Fruit fly (Drosophila melanogaster) whole organism, prepupa: ENCODE measurements around the gene CG1983.

ENCODE experiments used
- Blimp-1 ChIP-seq: fragments of 200-800 bp; sonication (Bioruptor generic); optimal IDR thresholded peaks from 3 replicates; lab custom pipeline; 2017; ENCODE audit warnings: missing biosample characterization, missing genetic modification characterization, mild to moderate bottlenecking, moderate library complexity, missing genetic modification reagents
- CG10631 ChIP-seq: fragments of 200-800 bp; sonication (Bioruptor generic); optimal IDR thresholded peaks from 2 replicates; lab custom pipeline; 2016; ENCODE audit warnings: missing biosample characterization, missing genetic modification characterization
- CG10669 ChIP-seq: fragments of 200-800 bp; sonication (Bioruptor generic); optimal IDR thresholded peaks from 3 replicates; lab custom pipeline; 2018; ENCODE audit warnings: missing biosample characterization, mild to moderate bottlenecking, missing genetic modification characterization, moderate library complexity
- CG11294 ChIP-seq: fragments of 200-800 bp; sonication (Bioruptor generic); IDR thresholded peaks from 2 replicates; pipeline ENCODE4 v1.3.6; 2022; ENCODE audit warnings: missing biosample characterization, missing genetic modification characterization
- CG11762 ChIP-seq: fragments of 200-800 bp; sonication (Bioruptor generic); optimal IDR thresholded peaks from 3 replicates; lab custom pipeline; 2016; ENCODE audit warnings: missing biosample characterization, missing genetic modification characterization; ENCODE audit not compliant: insufficient read depth
- CG16779 ChIP-seq: fragments of 200-800 bp; sonication (Bioruptor generic); optimal IDR thresholded peaks from 3 replicates; lab custom pipeline; 2017; ENCODE audit warnings: missing biosample characterization, mild to moderate bottlenecking, missing genetic modification characterization
- CG31627 ChIP-seq: fragments of 200-800 bp; sonication (Bioruptor generic); optimal IDR thresholded peaks from 3 replicates; lab custom pipeline; 2016; ENCODE audit warnings: missing biosample characterization, missing genetic modification characterization
- CG34406 ChIP-seq: fragments of 200-800 bp; sonication (Bioruptor generic); optimal IDR thresholded peaks from 3 replicates; lab custom pipeline; 2016; ENCODE audit warnings: missing biosample characterization, missing genetic modification characterization
- CG4318 ChIP-seq: fragments of 200-800 bp; sonication (Bioruptor generic); optimal IDR thresholded peaks from 3 replicates; lab custom pipeline; 2017; ENCODE audit warnings: missing biosample characterization, mild to moderate bottlenecking, missing genetic modification characterization
- CG6163 ChIP-seq: fragments of 200-800 bp; sonication (Bioruptor generic); IDR thresholded peaks from 3 replicates; pipeline ENCODE4 v1.3.6; 2022; ENCODE audit warnings: missing biosample characterization, missing genetic modification characterization
- CG6276 ChIP-seq: fragments of 200-800 bp; sonication (Bioruptor generic); optimal IDR thresholded peaks from 2 replicates; lab custom pipeline; 2017; ENCODE audit warnings: missing biosample characterization, mild to moderate bottlenecking, missing genetic modification characterization
- CG6792 ChIP-seq: fragments of 200-800 bp; sonication (Bioruptor generic); optimal IDR thresholded peaks from 3 replicates; lab custom pipeline; 2016; ENCODE audit warnings: missing biosample characterization, missing genetic modification characterization
- CG6808 ChIP-seq: fragments of 200-800 bp; sonication (Bioruptor generic); optimal IDR thresholded peaks from 3 replicates; lab custom pipeline; 2017; ENCODE audit warnings: missing biosample characterization, missing genetic modification characterization, mild to moderate bottlenecking, moderate library complexity, missing genetic modification reagents
- CG7368 ChIP-seq: fragments of 200-800 bp; sonication (Bioruptor generic); optimal IDR thresholded peaks from 3 replicates; lab custom pipeline; 2016; ENCODE audit warnings: missing biosample characterization, missing genetic modification characterization
- CG8119 ChIP-seq: fragments of 200-800 bp; sonication (Bioruptor generic); IDR thresholded peaks from 3 replicates; pipeline ENCODE4 v1.3.6; 2022; ENCODE audit warnings: missing biosample characterization, missing genetic modification characterization
- CG8319 ChIP-seq: fragments of 200-800 bp; sonication (Bioruptor generic); optimal IDR thresholded peaks from 3 replicates; lab custom pipeline; 2016; ENCODE audit warnings: missing biosample characterization, missing genetic modification characterization
- CG9139 ChIP-seq: fragments of 200-800 bp; sonication (Bioruptor generic); optimal IDR thresholded peaks from 3 replicates; lab custom pipeline; 2017; ENCODE audit warnings: missing biosample characterization, mild to moderate bottlenecking, missing genetic modification characterization
- Eip75B ChIP-seq: fragments of 200-800 bp; sonication (Bioruptor generic); optimal IDR thresholded peaks from 3 replicates; lab custom pipeline; 2016; ENCODE audit warnings: missing biosample characterization, missing genetic modification characterization
- Eip78C ChIP-seq: fragments of 200-800 bp; sonication (Bioruptor generic); peaks from one replicate; lab custom pipeline; 2016; ENCODE audit warnings: missing biosample characterization, missing genetic modification characterization
- Ets21C ChIP-seq: fragments of 200-800 bp; sonication (Bioruptor generic); optimal IDR thresholded peaks from 3 replicates; lab custom pipeline; 2016; ENCODE audit warnings: missing biosample characterization, missing genetic modification characterization
- Ets96B ChIP-seq: fragments of 200-800 bp; optimal IDR thresholded peaks from 2 replicates; lab custom pipeline; 2019; ENCODE audit warnings: missing biosample characterization, mild to moderate bottlenecking, missing genetic modification characterization, moderate library complexity
- Gug ChIP-seq: fragments of 200-800 bp; sonication (Bioruptor generic); IDR thresholded peaks from 2 replicates; pipeline ENCODE4 v1.3.6; 2022; ENCODE audit warnings: missing biosample characterization, missing genetic modification characterization
- Hr39 ChIP-seq: fragments of 200-800 bp; sonication (Bioruptor generic); optimal IDR thresholded peaks from 2 replicates; lab custom pipeline; 2016; ENCODE audit warnings: missing biosample characterization, missing genetic modification characterization
- OdsH ChIP-seq: fragments of 200-800 bp; sonication (Bioruptor generic); optimal IDR thresholded peaks from 3 replicates; lab custom pipeline; 2016; ENCODE audit warnings: missing biosample characterization, missing genetic modification characterization
- Smox ChIP-seq: fragments of 200-800 bp; sonication (Bioruptor generic); optimal IDR thresholded peaks from 3 replicates; lab custom pipeline; 2016; ENCODE audit warnings: missing biosample characterization, missing genetic modification characterization
- Sox102F ChIP-seq: fragments of 200-800 bp; sonication (Bioruptor generic); optimal IDR thresholded peaks from 2 replicates; lab custom pipeline; 2016; ENCODE audit warnings: missing biosample characterization, mild to moderate bottlenecking, missing genetic modification characterization
- Sox15 ChIP-seq: fragments of 200-800 bp; sonication (Bioruptor generic); optimal IDR thresholded peaks from 3 replicates; lab custom pipeline; 2016; ENCODE audit warnings: missing biosample characterization, missing genetic modification characterization
- achi ChIP-seq: fragments of 200-800 bp; sonication (Bioruptor generic); optimal IDR thresholded peaks from 3 replicates; lab custom pipeline; 2016; ENCODE audit warnings: missing biosample characterization, missing genetic modification characterization
- acj6 ChIP-seq: fragments of 200-800 bp; sonication (Bioruptor generic); optimal IDR thresholded peaks from 3 replicates; lab custom pipeline; 2016; ENCODE audit warnings: missing biosample characterization, missing genetic modification characterization
- dsx ChIP-seq: fragments of 200-800 bp; optimal IDR thresholded peaks from 3 replicates; lab custom pipeline; 2019; ENCODE audit warnings: missing biosample characterization, mild to moderate bottlenecking, missing genetic modification characterization, moderate library complexity; ENCODE audit not compliant: poor library complexity, severe bottlenecking
- eg ChIP-seq: fragments of 200-800 bp; sonication (Bioruptor generic); IDR thresholded peaks from 3 replicates; pipeline ENCODE4 v1.3.6; 2022; ENCODE audit warnings: missing biosample characterization, missing genetic modification characterization
- esn ChIP-seq: fragments of 200-800 bp; sonication (Bioruptor generic); optimal IDR thresholded peaks from 2 replicates; lab custom pipeline; 2016; ENCODE audit warnings: missing biosample characterization, mild to moderate bottlenecking, missing genetic modification characterization, moderate library complexity
- fd59A ChIP-seq: fragments of 200-800 bp; sonication (Bioruptor generic); optimal IDR thresholded peaks from 2 replicates; lab custom pipeline; 2017; ENCODE audit warnings: missing biosample characterization, mild to moderate bottlenecking, missing genetic modification characterization, missing genetic modification reagents
- lz ChIP-seq: fragments of 200-800 bp; sonication (Bioruptor generic); optimal IDR thresholded peaks from 3 replicates; lab custom pipeline; 2016; ENCODE audit warnings: missing biosample characterization, missing genetic modification characterization
- net ChIP-seq: fragments of 200-800 bp; sonication (Bioruptor generic); optimal IDR thresholded peaks from 3 replicates; lab custom pipeline; 2016; ENCODE audit warnings: missing biosample characterization, missing genetic modification characterization
- pdm3 ChIP-seq: fragments of 200-800 bp; sonication (Bioruptor generic); optimal IDR thresholded peaks from 3 replicates; lab custom pipeline; 2016; ENCODE audit warnings: missing biosample characterization, missing genetic modification characterization
- salr ChIP-seq, 2 experiments: fragments of 200-800 bp; sonication (Bioruptor generic); optimal IDR thresholded peaks; 3 replicates each; lab custom pipeline; 2016 to 2018; ENCODE audit warnings: missing biosample characterization in 2 of 2, missing genetic modification characterization in 2 of 2, mild to moderate bottlenecking in 1 of 2
- svp ChIP-seq: fragments of 200-800 bp; sonication (Bioruptor generic); peaks from one replicate; lab custom pipeline; 2016; ENCODE audit warnings: missing biosample characterization, missing genetic modification characterization
- topi ChIP-seq: fragments of 200-800 bp; sonication (Bioruptor generic); optimal IDR thresholded peaks from 3 replicates; lab custom pipeline; 2016; ENCODE audit warnings: missing biosample characterization, missing genetic modification characterization
- vri ChIP-seq: fragments of 200-800 bp; sonication (Bioruptor generic); optimal IDR thresholded peaks from 3 replicates; lab custom pipeline; 2016; ENCODE audit warnings: missing biosample characterization, mild to moderate bottlenecking, missing genetic modification characterization

The CG1983 gene

DNA sequence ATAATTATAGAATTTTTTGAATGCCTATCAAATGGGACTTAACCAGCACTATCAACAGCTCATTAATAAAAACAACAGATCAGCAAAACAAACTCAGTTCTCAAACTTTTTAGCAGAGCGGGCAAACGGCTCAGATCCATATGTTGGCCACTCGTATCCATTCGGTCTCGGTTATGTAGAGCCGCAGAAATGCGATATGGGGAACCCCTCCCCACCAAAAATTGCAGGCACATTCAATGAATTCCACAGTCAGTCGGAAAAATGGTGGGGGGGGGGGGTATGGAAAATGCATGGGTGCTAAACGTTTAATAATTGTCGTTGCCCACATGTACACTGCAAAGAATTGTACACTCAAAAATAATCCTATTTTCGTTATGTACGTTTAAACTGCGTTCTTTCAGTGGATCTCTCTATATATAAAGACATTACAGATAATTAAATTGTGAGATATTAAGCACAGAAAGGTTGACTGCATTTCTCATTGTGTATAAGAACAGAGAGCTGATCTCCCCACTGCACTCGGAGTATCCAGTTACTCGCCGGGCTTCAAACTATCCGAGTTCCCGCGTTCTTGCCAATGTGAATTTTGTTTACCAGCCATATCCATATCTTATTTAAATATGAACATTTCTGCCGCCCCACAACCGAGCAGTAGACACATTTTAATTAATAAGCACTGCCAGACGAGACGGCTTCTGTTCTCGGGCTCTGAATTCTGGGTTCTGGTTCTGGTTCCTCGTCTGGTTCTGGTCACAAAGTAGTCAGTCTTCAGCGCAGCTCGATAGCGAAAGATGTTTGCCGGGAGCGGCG, 26.0 kb downstream of the CG1983 start, which contains the start of gene CG15529 (continued):
- TF ChIP-seq Blimp-1 (GFP tag; lab: Kevin White, UChicago) (no peak), lz (GFP tag; lab: Kevin White, UChicago) (peak; percentile 26), dsx (GFP tag; lab: Kevin White, UChicago) (peak; percentile 51), CG10631 (peak; percentile 58), Hr39 (GFP tag; lab: Kevin White, UChicago) (peak; percentile 27), CG11294 (GFP tag; lab: Robert Waterston, UW) (peak; percentile 72), pdm3 (peak; percentile 60), Gug (GFP tag; lab: Robert Waterston, UW) (peak; percentile 73), CG16779 (no peak)

DNA sequence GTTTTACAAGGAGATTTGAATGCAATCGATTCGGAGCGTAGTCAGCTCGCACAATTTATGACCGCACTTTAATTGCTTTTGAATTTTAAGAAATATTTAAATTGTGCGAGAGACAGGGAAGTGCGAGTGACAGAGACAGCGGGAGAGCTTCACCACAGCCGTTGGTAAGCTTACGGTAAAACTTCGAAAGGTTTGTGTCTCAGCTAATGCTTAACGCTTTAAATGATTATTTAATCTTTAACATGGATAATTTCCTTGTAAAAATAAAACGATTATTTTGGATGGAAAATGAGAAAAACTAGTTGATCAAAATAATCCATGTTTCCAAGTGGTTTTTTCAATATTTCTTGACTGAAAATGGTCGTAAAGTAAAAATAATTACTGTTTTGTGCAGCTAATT, 26.9 kb downstream of the CG1983 start:
- TF ChIP-seq Sox15 (GFP tag; lab: Kevin White, UChicago) = no peak
- no peak for TF ChIP-seq achi (GFP tag; lab: Kevin White, UChicago)
- no peak for TF ChIP-seq fd59A (GFP tag; lab: Kevin White, UChicago)
- TF ChIP-seq CG6276 (GFP tag; lab: Kevin White, UChicago) = no peak
- no peak for TF ChIP-seq Gug (GFP tag; lab: Robert Waterston, UW)
- no peak for TF ChIP-seq Ets21C (GFP tag; lab: Kevin White, UChicago)
- no peak for TF ChIP-seq Smox (GFP tag; lab: Kevin White, UChicago)
- TF ChIP-seq CG7368 = no peak
- TF ChIP-seq CG31627 (GFP tag; lab: Kevin White, UChicago) = no peak
- TF ChIP-seq CG6792 (GFP tag; lab: Kevin White, UChicago) = no peak
- TF ChIP-seq CG11294 (GFP tag; lab: Robert Waterston, UW) = no peak
- TF ChIP-seq CG34406 (GFP tag; lab: Kevin White, UChicago) = no peak
- no peak for TF ChIP-seq Sox102F (GFP tag; lab: Kevin White, UChicago)
- TF ChIP-seq CG11762 (GFP tag; lab: Kevin White, UChicago) = no peak
- no peak for TF ChIP-seq CG6163 (GFP tag; lab: Robert Waterston, UW)
- TF ChIP-seq pdm3 = no peak
- TF ChIP-seq svp (GFP tag; lab: Kevin White, UChicago) = no peak
- TF ChIP-seq OdsH = no peak
- no peak for TF ChIP-seq CG8319 (GFP tag; lab: Kevin White, UChicago)
- no peak for TF ChIP-seq acj6 (GFP tag; lab: Kevin White, UChicago)

dm6 chr3R:30149506-30149905, 28.0 kb downstream of the CG1983 start, which contains the start of gene AdoR:
TSS of gene AdoR (minus strand) at chr3R:30149606.
- TF ChIP-seq CG8319 (GFP tag; lab: Kevin White, UChicago) (no peak), Eip78C (GFP tag; lab: Kevin White, UChicago) (no peak), acj6 (GFP tag; lab: Kevin White, UChicago) (no peak), CG6163 (GFP tag; lab: Robert Waterston, UW) (no peak), dsx (GFP tag; lab: Kevin White, UChicago) (no peak), CG10669 (GFP tag; lab: Kevin White, UChicago) (no peak)
- TF ChIP-seq, all 60 proteins: peak for 0

- no peak for TF ChIP-seq CG6808 (GFP tag; lab: Kevin White, UChicago)
- no peak for TF ChIP-seq CG4318 (GFP tag; lab: Kevin White, UChicago)
- peak; percentile 70 for TF ChIP-seq esn
- no peak for TF ChIP-seq CG6276 (GFP tag; lab: Kevin White, UChicago)
- peak; percentile 59 for TF ChIP-seq CG31627 (GFP tag; lab: Kevin White, UChicago)
- TF ChIP-seq eg (GFP tag; lab: Robert Waterston, UW) = peak; percentile 72
- peak; percentile 53 for TF ChIP-seq vri (GFP tag; lab: Kevin White, UChicago)
- TF ChIP-seq Eip75B (GFP tag; lab: Kevin White, UChicago) = peak; percentile 27
- peak; percentile 69 for TF ChIP-seq Hr39 (GFP tag; lab: Kevin White, UChicago)
- no peak for TF ChIP-seq CG11762 (GFP tag; lab: Kevin White, UChicago)
- TF ChIP-seq topi = peak; percentile 43
- TF ChIP-seq pdm3 = peak; percentile 78
- TF ChIP-seq net (GFP tag; lab: Kevin White, UChicago) = peak; percentile 70
- TF ChIP-seq CG8319 (GFP tag; lab: Kevin White, UChicago) = peak; percentile 19
- TF ChIP-seq CG9139 (GFP tag; lab: Kevin White, UChicago) = no peak
- TF ChIP-seq Ets96B (tag; lab: Kevin White, UChicago) = no peak
- TF ChIP-seq salr (GFP tag; optimal IDR thresholded peaks at IDR 0.05; lab: Kevin White, UChicago) = no peak
- TF ChIP-seq CG8119 (GFP tag; lab: Robert Waterston, UW) = peak; percentile 63
- TF ChIP-seq CG16779 = peak; percentile 1
- TF ChIP-seq OdsH = peak; percentile 73
Measured at dm6 chr3R:30134063-30135047, 43.1 kb downstream of the CG1983 start, which contains the start of gene Tpi. TSS of gene Tpi (minus strand) at chr3R:30134599.
